Fruit fly (Drosophila melanogaster): ENCODE results near the gene MED10.

Gene MED10

DNA sequence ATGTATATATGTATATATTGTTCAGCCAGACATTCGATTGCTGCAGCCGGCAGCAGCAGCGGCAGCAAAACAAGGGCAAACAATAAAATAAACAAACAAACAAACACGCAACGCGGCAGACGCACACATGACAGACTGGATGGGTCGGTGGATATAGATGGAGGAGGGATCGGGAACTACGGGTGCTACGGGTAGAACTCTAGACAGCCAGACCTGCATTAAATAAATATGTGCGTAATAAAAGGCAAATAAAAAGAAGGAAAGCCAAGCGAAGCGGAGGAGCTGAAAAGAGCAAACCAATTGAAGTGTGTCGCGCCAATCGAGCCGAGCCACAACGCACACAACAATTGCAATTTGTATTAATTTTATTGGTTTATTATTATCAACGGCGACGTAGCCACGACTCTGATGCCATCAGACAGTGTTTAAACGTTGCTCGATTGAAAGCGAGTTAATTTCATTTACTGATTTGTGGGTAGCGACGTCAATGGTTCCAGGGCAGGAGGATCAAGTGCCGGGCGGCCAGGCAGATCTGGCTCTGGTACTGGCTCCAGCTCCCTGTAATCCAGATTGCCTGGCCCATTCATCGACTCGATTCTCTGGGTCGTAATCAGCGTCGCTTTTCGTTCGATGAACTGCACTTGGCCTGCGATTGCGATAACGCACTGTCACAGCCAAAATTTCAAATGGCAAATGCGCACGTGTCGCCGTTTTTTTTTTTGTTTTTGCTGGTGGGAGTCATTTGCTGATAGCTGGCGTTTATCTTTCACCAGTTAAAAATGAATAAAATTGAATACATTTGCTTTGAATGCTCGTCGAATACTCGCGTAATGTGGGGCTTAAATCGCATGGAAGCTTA lies 37.8 kb upstream of the MED10 start (continued):
- TF ChIP-seq corto (GFP tag; optimal IDR thresholded peaks at IDR 0.05) = peak; percentile 45
- TF ChIP-seq Hand (GFP tag; optimal IDR thresholded peaks at IDR 0.05) = no peak
- TF ChIP-seq CG12236 (GFP tag; optimal IDR thresholded peaks at IDR 0.05) = no peak
- no peak for TF ChIP-seq Hr3 (GFP tag; optimal IDR thresholded peaks at IDR 0.05)
- TF ChIP-seq disco-r (GFP tag; optimal IDR thresholded peaks at IDR 0.05) = no peak
- no peak for TF ChIP-seq CG8290 (GFP tag; optimal IDR thresholded peaks at IDR 0.05)
- TF ChIP-seq CG8290 (tag; optimal IDR thresholded peaks at IDR 0.05) = peak in 1 of 2 experiments; percentile 69
- TF ChIP-seq h (optimal IDR thresholded peaks at IDR 0.05) = no peak
- peak; percentile 36 for TF ChIP-seq Sry-β (GFP tag; optimal IDR thresholded peaks at IDR 0.05)
- peak; percentile 56 for TF ChIP-seq nau (GFP tag; optimal IDR thresholded peaks at IDR 0.05)
- TF ChIP-seq CG15269 (tag; optimal IDR thresholded peaks at IDR 0.05) = no peak
- TF ChIP-seq Oaz (GFP tag; IDR thresholded peaks at IDR 0.05) = no peak
- TF ChIP-seq exex (tag; optimal IDR thresholded peaks at IDR 0.05) = no peak
- no peak for TF ChIP-seq Hr78 (GFP tag; optimal IDR thresholded peaks at IDR 0.05)
- no peak for TF ChIP-seq CG33213 (GFP tag; optimal IDR thresholded peaks at IDR 0.05)
- no peak for TF ChIP-seq CG8944 (GFP tag; optimal IDR thresholded peaks at IDR 0.05)
- TF ChIP-seq Mes4 (GFP tag; optimal IDR thresholded peaks at IDR 0.05) = peak; percentile 12
- TF ChIP-seq CG5180 (GFP tag; optimal IDR thresholded peaks at IDR 0.05) = no peak
- TF ChIP-seq CG6654 (GFP tag; optimal IDR thresholded peaks at IDR 0.05) = peak; percentile 13
- no peak for TF ChIP-seq prd (optimal IDR thresholded peaks at IDR 0.05)
- TF ChIP-seq prd (GFP tag; IDR thresholded peaks at IDR 0.05) = no peak
- peak; percentile 18 for TF ChIP-seq CoRest (tag; optimal IDR thresholded peaks at IDR 0.05)
- no peak for TF ChIP-seq ems (GFP tag; optimal IDR thresholded peaks at IDR 0.05)
- no peak for TF ChIP-seq CG10462 (GFP tag; optimal IDR thresholded peaks at IDR 0.05)
- TF ChIP-seq pfk (GFP tag; optimal IDR thresholded peaks at IDR 0.05) = no peak
- TF ChIP-seq CG17912 (GFP tag; optimal IDR thresholded peaks at IDR 0.05) = no peak
- TF ChIP-seq CG14014 (GFP tag; IDR thresholded peaks at IDR 0.05) = no peak
- peak; percentile 53 for TF ChIP-seq CG11723 (GFP tag; optimal IDR thresholded peaks at IDR 0.05)
- TF ChIP-seq oc (tag; optimal IDR thresholded peaks at IDR 0.05) = peak; percentile 27
- no peak for TF ChIP-seq CG9817 (tag; optimal IDR thresholded peaks at IDR 0.05)
- no peak for TF ChIP-seq ttk (GFP tag; IDR thresholded peaks at IDR 0.05)
- no peak for TF ChIP-seq CG10366 (GFP tag; IDR thresholded peaks at IDR 0.05)
- TF ChIP-seq peb (GFP tag; IDR thresholded peaks at IDR 0.05) = no peak
- TF ChIP-seq CG6813 (GFP tag; optimal IDR thresholded peaks at IDR 0.05) = peak; percentile 62
- no peak for TF ChIP-seq CG31388 (GFP tag; optimal IDR thresholded peaks at IDR 0.05)
- TF ChIP-seq Drgx (GFP tag; IDR thresholded peaks at IDR 0.05) = peak; percentile 69
- TF ChIP-seq Gug (GFP tag; IDR thresholded peaks at IDR 0.05) = no peak
- TF ChIP-seq Aef1 (GFP tag; IDR thresholded peaks at IDR 0.05) = no peak
- TF ChIP-seq CG8924 (tag; optimal IDR thresholded peaks at IDR 0.05) = no peak
- TF ChIP-seq stwl (tag; optimal IDR thresholded peaks at IDR 0.05) = no peak
- TF ChIP-seq NFAT (GFP tag; IDR thresholded peaks at IDR 0.05) = no peak
- peak; percentile 36 for TF ChIP-seq CG18262 (tag; optimal IDR thresholded peaks at IDR 0.05)
- peak; percentile 23 for TF ChIP-seq NC2α (GFP tag; optimal IDR thresholded peaks at IDR 0.05)
- peak; percentile 27 for TF ChIP-seq CG4424 (GFP tag; optimal IDR thresholded peaks at IDR 0.05)
- TF ChIP-seq Pdp1 (GFP tag; optimal IDR thresholded peaks at IDR 0.05) = peak in 1 of 2 experiments; percentile 21
- TF ChIP-seq CG1603 (tag; optimal IDR thresholded peaks at IDR 0.05) = peak; percentile 49
- TF ChIP-seq p53 (GFP tag; optimal IDR thresholded peaks at IDR 0.05) = no peak
- TF ChIP-seq Sry-δ (GFP tag; optimal IDR thresholded peaks at IDR 0.05) = no peak
- peak; percentile 5 for TF ChIP-seq CG17385 (GFP tag; optimal IDR thresholded peaks at IDR 0.05)
- peak; percentile 11 for TF ChIP-seq CG31365 (tag; optimal IDR thresholded peaks at IDR 0.05)

Data from whole organism, embryonic.